Fruit fly (Drosophila melanogaster): ENCODE results near the gene inaF-D.

inaF-D gene

dm6 chrX:11720138-11720537, 8.8 kb downstream of the inaF-D start, which contains the start of gene Tango10 (continued):
- TF ChIP-seq CG12744 (GFP tag; optimal IDR thresholded peaks at IDR 0.05) (no peak), BtbVII (GFP tag; optimal IDR thresholded peaks at IDR 0.05) (no peak), nau (GFP tag; optimal IDR thresholded peaks at IDR 0.05) (no peak), sob (GFP tag; IDR thresholded peaks at IDR 0.05) (peak; percentile 61), Dip2 (GFP tag; IDR thresholded peaks at IDR 0.05) (no peak), nmo (GFP tag; optimal IDR thresholded peaks at IDR 0.05) (peak; percentile 60), CG17328 (GFP tag; IDR thresholded peaks at IDR 0.05) (no peak; the same call in 1 of the 2 replicates), repo (GFP tag; optimal IDR thresholded peaks at IDR 0.05) (peak; percentile 1), CG14014 (GFP tag; IDR thresholded peaks at IDR 0.05) (0 out of 2 replicates have a peak, but pooled peaks have one; percentile 39), luna (GFP tag; optimal IDR thresholded peaks at IDR 0.05) (no peak), scrt (GFP tag; optimal IDR thresholded peaks at IDR 0.05) (no peak), Dref (GFP tag; IDR thresholded peaks at IDR 0.05) (peak; percentile 71), Ada2b (GFP tag; IDR thresholded peaks at IDR 0.05) (0 out of 2 replicates have a peak, but pooled peaks have one; percentile 24), CG7745 (tag; optimal IDR thresholded peaks at IDR 0.05) (no peak), Nf-YA (GFP tag; IDR thresholded peaks at IDR 0.05) (no peak), Meics (GFP tag; optimal IDR thresholded peaks at IDR 0.05) (peak; percentile 34), Sox102F (GFP tag; optimal IDR thresholded peaks at IDR 0.05) (peak; percentile 66), Hsf (GFP tag; optimal IDR thresholded peaks at IDR 0.05) (peak; percentile 54), eve (GFP tag; optimal IDR thresholded peaks at IDR 0.05) (no peak), CG8924 (tag; optimal IDR thresholded peaks at IDR 0.05) (peak; percentile 43), CG17186 (GFP tag; optimal IDR thresholded peaks at IDR 0.05) (no peak), Usf (GFP tag; optimal IDR thresholded peaks at IDR 0.05) (no peak), CG2199 (GFP tag; IDR thresholded peaks at IDR 0.05) (no peak), CTCF (GFP tag; optimal IDR thresholded peaks at IDR 0.05) (peak; percentile 24), Ssrp (tag; optimal IDR thresholded peaks at IDR 0.05) (peak; percentile 48), Hmr (GFP tag; optimal IDR thresholded peaks at IDR 0.05) (peak; percentile 57), Fer3 (tag; optimal IDR thresholded peaks at IDR 0.05) (peak; percentile 20), btn (GFP tag; optimal IDR thresholded peaks at IDR 0.05) (no peak), HLH3B (GFP tag; IDR thresholded peaks at IDR 0.05) (peak; percentile 58), Taf1 (GFP tag; IDR thresholded peaks at IDR 0.05) (0 out of 2 replicates have a peak, but pooled peaks have one; percentile 13), pum (GFP tag; optimal IDR thresholded peaks at IDR 0.05) (peak; percentile 55), CG9609 (GFP tag; optimal IDR thresholded peaks at IDR 0.05) (no peak), CG31441 (GFP tag; IDR thresholded peaks at IDR 0.05) (no peak; the same call in 1 of the 2 replicates), CG11723 (GFP tag; optimal IDR thresholded peaks at IDR 0.05) (no peak), Sry-δ (GFP tag; optimal IDR thresholded peaks at IDR 0.05) (peak; percentile 83), Side (GFP tag; optimal IDR thresholded peaks at IDR 0.05) (peak; percentile 64), h (optimal IDR thresholded peaks at IDR 0.05) (no peak), oc (tag; optimal IDR thresholded peaks at IDR 0.05) (no peak)

dm6 chrX:11717892-11718291, 11.0 kb downstream of the inaF-D start:
- TF ChIP-seq CG13624 (GFP tag; optimal IDR thresholded peaks at IDR 0.05) (no peak), btn (GFP tag; optimal IDR thresholded peaks at IDR 0.05) (no peak), CG34376 (GFP tag; optimal IDR thresholded peaks at IDR 0.05) (peak; percentile 67), CG13296 (GFP tag; optimal IDR thresholded peaks at IDR 0.05) (no peak), sug (tag; optimal IDR thresholded peaks at IDR 0.05) (peak; percentile 42), Dip3 (GFP tag; optimal IDR thresholded peaks at IDR 0.05) (no peak), exex (tag; optimal IDR thresholded peaks at IDR 0.05) (peak; percentile 73), CG8478 (optimal IDR thresholded peaks at IDR 0.05) (no peak), mam (GFP tag; optimal IDR thresholded peaks at IDR 0.05) (no peak), CG31388 (GFP tag; optimal IDR thresholded peaks at IDR 0.05) (no peak), Rx (GFP tag; IDR thresholded peaks at IDR 0.05) (no peak), NC2β (GFP tag; optimal IDR thresholded peaks at IDR 0.05) (no peak), Hsf (GFP tag; optimal IDR thresholded peaks at IDR 0.05) (no peak), Med (GFP tag) (peak; percentile 0), D19B (GFP tag; optimal IDR thresholded peaks at IDR 0.05) (no peak), CoRest (tag; optimal IDR thresholded peaks at IDR 0.05) (no peak)

Data from whole organism, embryonic.